Fruit fly (Drosophila melanogaster) whole organism, embryonic: ENCODE data around the gene CG12880.

Source experiments
- ATbp ChIP-seq: fragments of 200-800 bp; sonication (Bioruptor generic); optimal IDR thresholded peaks from 2 replicates; lab custom pipeline; 2017; ENCODE audit warnings: missing biosample characterization, mild to moderate bottlenecking, missing genetic modification characterization, missing genetic modification reagents
- Antp ChIP-seq: fragments of 200-800 bp; sonication (Bioruptor generic); optimal IDR thresholded peaks from 3 replicates; lab custom pipeline; 2016; ENCODE audit warnings: missing biosample characterization, missing genetic modification characterization
- Asciz ChIP-seq: fragments of 200-800 bp; sonication (Bioruptor generic); optimal IDR thresholded peaks from 2 replicates; lab custom pipeline; 2017; ENCODE audit warnings: missing biosample characterization, mild to moderate bottlenecking, missing genetic modification characterization, missing genetic modification reagents
- Atf-2 ChIP-seq: fragments of 200-800 bp; sonication (Bioruptor generic); optimal IDR thresholded peaks from 2 replicates; lab custom pipeline; 2016; ENCODE audit warnings: missing biosample characterization, missing genetic modification characterization
- Atf3 ChIP-seq: fragments of 200-800 bp; sonication (Bioruptor generic); optimal IDR thresholded peaks from 3 replicates; lab custom pipeline; 2016; ENCODE audit warnings: missing biosample characterization, missing genetic modification characterization
- CG10267 ChIP-seq: fragments of 200-800 bp; sonication (Bioruptor generic); optimal IDR thresholded peaks from 2 replicates; lab custom pipeline; 2018; ENCODE audit warnings: missing biosample characterization, mild to moderate bottlenecking, missing genetic modification characterization, moderate library complexity
- CG10366 ChIP-seq: fragments of 200-800 bp; sonication (Bioruptor generic); IDR thresholded peaks from 2 replicates; pipeline ENCODE4 v1.3.6; 2022; ENCODE audit warnings: missing biosample characterization, missing genetic modification characterization
- CG10959 ChIP-seq: fragments of 200-800 bp; sonication (Bioruptor generic); IDR thresholded peaks from 2 replicates; pipeline ENCODE4 v1.3.6; 2022; ENCODE audit warnings: missing biosample characterization, missing genetic modification characterization
- CG11696 ChIP-seq: fragments of 200-800 bp; sonication (Bioruptor generic); IDR thresholded peaks from 2 replicates; pipeline ENCODE4 v1.3.6; 2022; ENCODE audit warnings: missing biosample characterization, missing genetic modification characterization
- CG12236 ChIP-seq: fragments of 200-800 bp; sonication (Bioruptor generic); optimal IDR thresholded peaks from 2 replicates; lab custom pipeline; 2016; ENCODE audit warnings: missing biosample characterization, missing genetic modification characterization
- CG1233 ChIP-seq: fragments of 200-800 bp; sonication (Bioruptor generic); optimal IDR thresholded peaks from 4 replicates; lab custom pipeline; 2018; ENCODE audit warnings: missing biosample characterization, mild to moderate bottlenecking, missing genetic modification characterization
- CG13123 ChIP-seq: fragments of 200-800 bp; sonication (Bioruptor generic); optimal IDR thresholded peaks from 2 replicates; lab custom pipeline; 2016; ENCODE audit warnings: missing biosample characterization, missing genetic modification characterization
- CG13894 ChIP-seq: fragments of 200-800 bp; sonication (Bioruptor generic); optimal IDR thresholded peaks from 3 replicates; lab custom pipeline; 2018; ENCODE audit warnings: missing biosample characterization, mild to moderate bottlenecking, missing genetic modification characterization, moderate library complexity
- CG14860 ChIP-seq: fragments of 200-800 bp; sonication (Bioruptor generic); IDR thresholded peaks from 3 replicates; pipeline ENCODE4 v1.3.6; 2022; ENCODE audit warnings: missing biosample characterization, missing genetic modification characterization; ENCODE audit not compliant: partially characterized antibody
- CG15269 ChIP-seq: fragments of 200-800 bp; sonication (Bioruptor generic); optimal IDR thresholded peaks from 2 replicates; lab custom pipeline; 2018; ENCODE audit warnings: missing biosample characterization, mild to moderate bottlenecking, missing genetic modification characterization, moderate library complexity
- CG17359 ChIP-seq: fragments of 200-800 bp; sonication (Bioruptor generic); optimal IDR thresholded peaks from 3 replicates; lab custom pipeline; 2018; ENCODE audit warnings: missing biosample characterization, mild to moderate bottlenecking, missing genetic modification characterization, moderate library complexity
- CG17361 ChIP-seq: fragments of 200-800 bp; sonication (Bioruptor generic); IDR thresholded peaks from 3 replicates; pipeline ENCODE4 v1.3.6; 2022; ENCODE audit warnings: missing biosample characterization, missing genetic modification characterization
- CG18011 ChIP-seq: fragments of 200-800 bp; sonication (Bioruptor generic); optimal IDR thresholded peaks from 2 replicates; lab custom pipeline; 2017; ENCODE audit warnings: missing biosample characterization, missing genetic modification characterization, mild to moderate bottlenecking, moderate library complexity, missing genotype
- CG2116 ChIP-seq: fragments of 200-800 bp; sonication (Bioruptor generic); optimal IDR thresholded peaks from 3 replicates; lab custom pipeline; 2018; ENCODE audit warnings: missing biosample characterization, mild to moderate bottlenecking, missing genetic modification characterization
- CG30020 ChIP-seq: fragments of 200-800 bp; optimal IDR thresholded peaks from 2 replicates; lab custom pipeline; 2019; ENCODE audit warnings: missing biosample characterization, mild to moderate bottlenecking, missing genetic modification characterization, moderate library complexity
- CG4707 ChIP-seq: fragments of 200-800 bp; sonication (Bioruptor generic); optimal IDR thresholded peaks from 2 replicates; lab custom pipeline; 2018; ENCODE audit warnings: missing biosample characterization, mild to moderate bottlenecking, missing genetic modification characterization, moderate library complexity
- CG4854 ChIP-seq: fragments of 200-800 bp; sonication (Bioruptor generic); optimal IDR thresholded peaks from 2 replicates; lab custom pipeline; 2016; ENCODE audit warnings: missing biosample characterization, missing genetic modification characterization, inconsistent platforms
- CG8281 ChIP-seq: fragments of 200-800 bp; sonication (Bioruptor generic); optimal IDR thresholded peaks from 2 replicates; lab custom pipeline; 2018; ENCODE audit warnings: missing biosample characterization, mild to moderate bottlenecking, missing genetic modification characterization, moderate library complexity
- CG8924 ChIP-seq: fragments of 200-800 bp; optimal IDR thresholded peaks from 3 replicates; lab custom pipeline; 2019; ENCODE audit warnings: missing biosample characterization, mild to moderate bottlenecking, missing genetic modification characterization, moderate library complexity
- CG9817 ChIP-seq: fragments of 200-800 bp; sonication (Bioruptor generic); optimal IDR thresholded peaks from 2 replicates; lab custom pipeline; 2018; ENCODE audit warnings: missing biosample characterization, mild to moderate bottlenecking, missing genetic modification characterization, moderate library complexity
- MBD-R2 ChIP-seq: fragments of 200-800 bp; sonication (Bioruptor generic); IDR thresholded peaks from 2 replicates; pipeline ENCODE4 v1.3.6; 2022; ENCODE audit warnings: missing biosample characterization, missing genetic modification characterization
- MTF-1 ChIP-seq: fragments of 200-800 bp; sonication (Bioruptor generic); optimal IDR thresholded peaks from 2 replicates; lab custom pipeline; 2018; ENCODE audit warnings: missing biosample characterization, mild to moderate bottlenecking, missing genetic modification characterization, borderline replicate concordance
- Mes4 ChIP-seq: fragments of 200-800 bp; sonication (Bioruptor generic); optimal IDR thresholded peaks from 2 replicates; lab custom pipeline; 2016; ENCODE audit warnings: missing biosample characterization, missing genetic modification characterization
- Mrtf ChIP-seq: fragments of 200-800 bp; sonication (Bioruptor generic); IDR thresholded peaks from 3 replicates; pipeline ENCODE4 v1.3.6; 2022; ENCODE audit warnings: missing biosample characterization, missing genetic modification characterization
- NC2β ChIP-seq: fragments of 200-800 bp; sonication (Bioruptor generic); optimal IDR thresholded peaks from 2 replicates; lab custom pipeline; 2016; ENCODE audit warnings: missing biosample characterization, missing genetic modification characterization
- Sin3A ChIP-seq: fragments of >200 bp; optimal IDR thresholded peaks from 2 replicates; lab custom pipeline; 2018
- Taf1 ChIP-seq: fragments of 200-800 bp; sonication (Bioruptor generic); IDR thresholded peaks from 2 replicates; pipeline ENCODE4 v1.3.6; 2022; ENCODE audit warnings: missing biosample characterization, missing genetic modification characterization
- YL-1 ChIP-seq: fragments of 200-800 bp; sonication (Bioruptor generic); optimal IDR thresholded peaks from 3 replicates; lab custom pipeline; 2017; ENCODE audit warnings: missing biosample characterization, mild to moderate bottlenecking, missing genetic modification characterization
- ab ChIP-seq: fragments of 200-800 bp; sonication (Bioruptor generic); optimal IDR thresholded peaks from 2 replicates; lab custom pipeline; 2016; ENCODE audit warnings: missing biosample characterization, missing genetic modification characterization
- aop ChIP-seq: fragments of 200-800 bp; sonication (Bioruptor generic); IDR thresholded peaks from 2 replicates; pipeline ENCODE4 v1.3.6; 2022; ENCODE audit warnings: missing biosample characterization, missing genetic modification characterization
- bab2 ChIP-seq: fragments of 200-800 bp; sonication (Bioruptor generic); optimal IDR thresholded peaks from 2 replicates; lab custom pipeline; 2016; ENCODE audit warnings: missing biosample characterization, missing genetic modification characterization
- disco-r ChIP-seq: fragments of 200-800 bp; sonication (Bioruptor generic); optimal IDR thresholded peaks from 2 replicates; lab custom pipeline; 2016; ENCODE audit warnings: missing biosample characterization, missing genetic modification characterization
- exex ChIP-seq: fragments of 200-800 bp; sonication (Bioruptor generic); optimal IDR thresholded peaks from 4 replicates; lab custom pipeline; 2018; ENCODE audit warnings: missing biosample characterization, mild to moderate bottlenecking, missing genetic modification characterization, moderate library complexity
- ind ChIP-seq: fragments of 200-800 bp; sonication (Bioruptor generic); optimal IDR thresholded peaks from 3 replicates; lab custom pipeline; 2016; ENCODE audit warnings: missing biosample characterization, missing genetic modification characterization
- kni ChIP-seq: fragments of 200-800 bp; sonication (Bioruptor generic); optimal IDR thresholded peaks from 3 replicates; lab custom pipeline; 2017; ENCODE audit warnings: mild to moderate bottlenecking, missing biosample characterization, missing genetic modification reagents, missing genetic modification characterization
- lmd ChIP-seq: fragments of 200-800 bp; sonication (Bioruptor generic); IDR thresholded peaks from 2 replicates; pipeline ENCODE4 v1.3.6; 2022; ENCODE audit warnings: missing biosample characterization, missing genetic modification characterization
- psq ChIP-seq: fragments of 200-800 bp; sonication (Bioruptor generic); optimal IDR thresholded peaks from 2 replicates; lab custom pipeline; 2017; ENCODE audit warnings: missing biosample characterization, missing genetic modification characterization
- slou ChIP-seq: fragments of 200-800 bp; sonication (Bioruptor generic); optimal IDR thresholded peaks from 3 replicates; lab custom pipeline; 2016; ENCODE audit warnings: missing biosample characterization, missing genetic modification characterization
- tna ChIP-seq: fragments of 200-800 bp; sonication (Bioruptor generic); IDR thresholded peaks from 2 replicates; pipeline ENCODE4 v1.3.6; 2022; ENCODE audit warnings: missing biosample characterization, missing genetic modification characterization; ENCODE audit not compliant: partially characterized antibody

The CG12880 gene

DNA sequence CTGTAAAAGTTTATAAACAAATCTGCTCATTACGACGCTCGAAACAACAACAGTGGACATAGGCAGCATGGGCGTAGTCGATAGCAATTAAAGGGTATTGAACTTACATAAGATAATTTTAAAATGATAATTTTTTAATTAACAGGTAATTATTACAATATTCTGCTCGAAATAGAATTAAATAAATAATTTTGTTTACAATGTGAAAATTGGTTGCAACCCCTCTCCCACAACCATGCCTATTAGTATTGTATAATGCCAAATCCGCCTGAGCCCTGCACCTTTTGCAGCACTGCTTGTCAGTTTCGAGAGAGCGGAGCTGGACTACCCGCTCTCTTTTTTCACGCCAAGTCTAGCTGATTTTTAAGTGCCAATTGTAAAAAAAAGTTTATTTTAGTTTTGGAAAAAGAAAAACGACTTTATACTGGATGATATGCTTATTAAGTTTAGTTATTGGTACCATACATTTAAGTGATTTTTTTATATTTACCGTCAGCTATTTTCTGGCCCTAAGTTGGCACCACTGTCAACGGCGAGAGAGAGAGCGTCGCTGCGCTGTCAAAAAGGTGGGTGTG, 49.7 kb upstream of the CG12880 start, which contains the start of the genes CG5611 and Mtl (continued):
- no peak for TF ChIP-seq CG14860 (GFP tag; lab: Robert Waterston, UW)
- no peak for TF ChIP-seq tna
- TF ChIP-seq NC2β, result peak; percentile 96
- peak; percentile 88 for TF ChIP-seq Mes4 (GFP tag; lab: Kevin White, UChicago)
- TF ChIP-seq Atf3, result peak; percentile 92
- peak; percentile 99 for TF ChIP-seq CG4854 (GFP tag; lab: Kevin White, UChicago)
- TF ChIP-seq CG10366 (GFP tag; lab: Robert Waterston, UW), result peak; percentile 100
- TF ChIP-seq bab2, result peak; percentile 98
- peak; percentile 99 for TF ChIP-seq YL-1 (GFP tag; lab: Kevin White, UChicago)
- peak; percentile 99 for TF ChIP-seq CG13894
- TF ChIP-seq CG1233 (GFP tag; lab: Kevin White, UChicago), result peak; percentile 99
- peak; percentile 100 for TF ChIP-seq slou
- TF ChIP-seq lmd (GFP tag; lab: Robert Waterston, UW), result peak; percentile 100
- TF ChIP-seq CG10267 (tag; lab: Kevin White, UChicago), result peak; percentile 100
- TF ChIP-seq CG11696 (GFP tag; lab: Robert Waterston, UW), result peak; percentile 98
- TF ChIP-seq CG8281 (tag; lab: Kevin White, UChicago), result peak; percentile 96
- peak; percentile 88 for TF ChIP-seq disco-r (GFP tag; lab: Kevin White, UChicago)
- TF ChIP-seq Antp (GFP tag; lab: Kevin White, UChicago), result peak; percentile 94
- TF ChIP-seq Sin3A (lab: Kevin White, UChicago), result peak; percentile 73
- TF ChIP-seq aop, result peak; percentile 98
- peak; percentile 90 for TF ChIP-seq CG12236 (GFP tag; lab: Kevin White, UChicago)
- TF ChIP-seq CG4707 (GFP tag; lab: Kevin White, UChicago), result peak; percentile 97
- TF ChIP-seq CG13123 (GFP tag; lab: Kevin White, UChicago), result peak; percentile 99
- peak; percentile 100 for TF ChIP-seq CG15269 (tag; lab: Kevin White, UChicago)
- TF ChIP-seq kni, result peak; percentile 96
- TF ChIP-seq exex (tag; lab: Kevin White, UChicago), result peak; percentile 98
- TF ChIP-seq CG10959, result peak; percentile 100
- TF ChIP-seq Taf1, result peak; percentile 100
- peak; percentile 99 for TF ChIP-seq Asciz
- TF ChIP-seq Atf-2 (GFP tag; lab: Kevin White, UChicago), result peak; percentile 96
- peak; percentile 99 for TF ChIP-seq psq (GFP tag; lab: Kevin White, UChicago)
- peak; percentile 99 for TF ChIP-seq ATbp (GFP tag; lab: Kevin White, UChicago)
- TF ChIP-seq CG9817 (tag; lab: Kevin White, UChicago), result peak; percentile 100
- peak; percentile 93 for TF ChIP-seq CG30020 (tag; lab: Kevin White, UChicago)
- peak; percentile 94 for TF ChIP-seq CG18011 (GFP tag; lab: Kevin White, UChicago)
- TF ChIP-seq Mrtf, result peak; percentile 100
- peak; percentile 100 for TF ChIP-seq MBD-R2 (GFP tag; lab: Robert Waterston, UW)
- peak; percentile 99 for TF ChIP-seq MTF-1
- TF ChIP-seq CG17359 (tag; lab: Kevin White, UChicago), result peak; percentile 100
- peak; percentile 100 for TF ChIP-seq CG8924 (tag; lab: Kevin White, UChicago)
- peak; percentile 100 for TF ChIP-seq CG17361 (GFP tag; lab: Robert Waterston, UW)
- TF ChIP-seq ind (GFP tag; lab: Kevin White, UChicago), result peak; percentile 100
- TF ChIP-seq CG2116 (GFP tag; lab: Kevin White, UChicago), result peak; percentile 93
- TF ChIP-seq ab (GFP tag; lab: Kevin White, UChicago), result peak; percentile 98
